Fruit fly (Drosophila melanogaster) whole organism, wandering third instar larva: Measurements from ENCODE around the gene CG13306.

Source experiments
- Abd-B ChIP-seq: fragments of >200 bp; optimal IDR thresholded peaks from 2 replicates; lab custom pipeline; 2017; ENCODE audit warnings: missing biosample characterization, missing genetic modification characterization
- CG32264 ChIP-seq: fragments of 200-800 bp; sonication (Bioruptor generic); optimal IDR thresholded peaks from 2 replicates; lab custom pipeline; 2016; ENCODE audit warnings: missing biosample characterization, missing genetic modification characterization
- CG9705 ChIP-seq: fragments of 200-800 bp; sonication (Bioruptor generic); optimal IDR thresholded peaks from 2 replicates; lab custom pipeline; 2018; ENCODE audit warnings: missing biosample characterization, mild to moderate bottlenecking, missing genetic modification characterization
- CrebA ChIP-seq: fragments of 200-800 bp; sonication (Bioruptor generic); optimal IDR thresholded peaks from 2 replicates; lab custom pipeline; 2016; ENCODE audit warnings: missing biosample characterization, mild to moderate bottlenecking, missing genetic modification characterization, borderline replicate concordance
- GATAd ChIP-seq: sonication (Bioruptor generic); optimal IDR thresholded peaks from 2 replicates; lab custom pipeline; 2016; ENCODE audit warnings: missing biosample characterization, missing genetic modification characterization
- HLH106 ChIP-seq: fragments of 200-800 bp; optimal IDR thresholded peaks from 3 replicates; lab custom pipeline; 2019; ENCODE audit warnings: missing biosample characterization, mild to moderate bottlenecking, missing genetic modification characterization, moderate library complexity
- Hnf4 ChIP-seq: fragments of 200-800 bp; sonication (Bioruptor generic); optimal IDR thresholded peaks from 2 replicates; lab custom pipeline; 2016; ENCODE audit warnings: missing biosample characterization, mild to moderate bottlenecking, missing genetic modification characterization
- Jra ChIP-seq: sonication (Bioruptor generic); optimal IDR thresholded peaks from 2 replicates; lab custom pipeline; 2016; ENCODE audit warnings: missing biosample characterization, missing genetic modification characterization
- Mio ChIP-seq: sonication (Bioruptor generic); optimal IDR thresholded peaks from 2 replicates; lab custom pipeline; 2016; ENCODE audit warnings: missing biosample characterization, missing genetic modification characterization
- N ChIP-seq: fragments of >200 bp; optimal IDR thresholded peaks from 2 replicates; lab custom pipeline; 2018; ENCODE audit warnings: missing biosample characterization, missing external identifiers, missing genetic modification characterization
- OdsH ChIP-seq: fragments of 200-800 bp; sonication (Bioruptor generic); optimal IDR thresholded peaks from 2 replicates; lab custom pipeline; 2016; ENCODE audit warnings: missing biosample characterization, mild to moderate bottlenecking, missing genetic modification characterization
- Rel ChIP-seq, 2 experiments: fragments of 200-800 bp; sonication (Bioruptor generic) in 1 of 2; optimal IDR thresholded peaks; 2 replicates in 1 of 2; 3 replicates in 1 of 2; lab custom pipeline; 2016 to 2019; ENCODE audit warnings: mild to moderate bottlenecking in 2 of 2, missing biosample characterization in 2 of 2, missing genetic modification characterization in 2 of 2, moderate library complexity in 1 of 2
- Sp1 ChIP-seq: fragments of 200-800 bp; sonication (Bioruptor generic); optimal IDR thresholded peaks from 3 replicates; lab custom pipeline; 2019; ENCODE audit warnings: missing biosample characterization, mild to moderate bottlenecking, missing genetic modification characterization, moderate library complexity
- Vsx2 ChIP-seq: fragments of 200-300, 225-300 bp; sonication (Bioruptor generic); optimal IDR thresholded peaks from 2 replicates; lab custom pipeline; 2018; ENCODE audit warnings: missing biosample characterization, missing genetic modification characterization; ENCODE audit not compliant: partially characterized antibody
- br ChIP-seq: fragments of 200-800 bp; sonication (Bioruptor generic); optimal IDR thresholded peaks from 2 replicates; lab custom pipeline; 2016; ENCODE audit warnings: missing biosample characterization, missing genetic modification characterization
- brk ChIP-seq: fragments of 200-800 bp; sonication (Bioruptor generic); optimal IDR thresholded peaks from 2 replicates; lab custom pipeline; 2016; ENCODE audit warnings: missing biosample characterization, mild to moderate bottlenecking, missing genetic modification characterization
- dl ChIP-seq, 2 experiments: fragments of 175-275, 200-275 bp in 1 of 2; fragments of 200-275 bp in 1 of 2; sonication (Bioruptor generic); optimal IDR thresholded peaks; lab custom pipeline; 2018; ENCODE audit warnings: mild to moderate bottlenecking in 2 of 2, missing biosample characterization in 2 of 2, missing genetic modification characterization in 2 of 2, moderate library complexity in 2 of 2; ENCODE audit not compliant: partially characterized antibody in 2 of 2, insufficient read depth in 1 of 2
- dsf ChIP-seq: sonication (Bioruptor generic); optimal IDR thresholded peaks from 2 replicates; lab custom pipeline; 2016; ENCODE audit warnings: missing biosample characterization, missing genetic modification characterization, borderline replicate concordance
- ey ChIP-seq: fragments of 200-800 bp; sonication (Bioruptor generic); optimal IDR thresholded peaks from 2 replicates; lab custom pipeline; 2016; ENCODE audit warnings: missing biosample characterization, missing genetic modification characterization
- foxo ChIP-seq, 2 experiments: fragments of 200-800 bp; sonication (Bioruptor generic); optimal IDR thresholded peaks; 2 replicates in 1 of 2; 3 replicates in 1 of 2; lab custom pipeline; 2016 to 2017; ENCODE audit warnings: missing biosample characterization in 2 of 2, missing genetic modification characterization in 2 of 2
- fru ChIP-seq: fragments of 200-800 bp; sonication (Bioruptor generic); optimal IDR thresholded peaks from 3 replicates; lab custom pipeline; 2016; ENCODE audit warnings: missing biosample characterization, mild to moderate bottlenecking, missing genetic modification characterization
- h ChIP-seq: fragments of 200-800 bp; sonication (Bioruptor generic); optimal IDR thresholded peaks from 3 replicates; lab custom pipeline; 2016; ENCODE audit warnings: missing biosample characterization, mild to moderate bottlenecking, missing genetic modification characterization
- pan ChIP-seq: fragments of >200 bp; optimal IDR thresholded peaks from 2 replicates; lab custom pipeline; 2017
- psq ChIP-seq: fragments of 200-800 bp; sonication (Bioruptor generic); optimal IDR thresholded peaks from 3 replicates; lab custom pipeline; 2017; ENCODE audit warnings: missing biosample characterization, mild to moderate bottlenecking, missing genetic modification characterization, moderate library complexity
- rgr ChIP-seq: fragments of 200-800 bp; sonication (Bioruptor generic); optimal IDR thresholded peaks from 3 replicates; lab custom pipeline; 2016; ENCODE audit warnings: missing biosample characterization, mild to moderate bottlenecking, missing genetic modification characterization
- sage ChIP-seq: fragments of 200-800 bp; sonication (Bioruptor generic); optimal IDR thresholded peaks from 2 replicates; lab custom pipeline; 2016; ENCODE audit warnings: missing biosample characterization, mild to moderate bottlenecking, missing genetic modification characterization
- tai ChIP-seq: sonication (Bioruptor generic); optimal IDR thresholded peaks from 2 replicates; lab custom pipeline; 2016; ENCODE audit warnings: missing biosample characterization, missing genetic modification characterization
- woc ChIP-seq: sonication (Bioruptor generic); optimal IDR thresholded peaks from 2 replicates; lab custom pipeline; 2016; ENCODE audit warnings: missing biosample characterization, mild to moderate bottlenecking, missing genetic modification characterization

Gene CG13306

DNA sequence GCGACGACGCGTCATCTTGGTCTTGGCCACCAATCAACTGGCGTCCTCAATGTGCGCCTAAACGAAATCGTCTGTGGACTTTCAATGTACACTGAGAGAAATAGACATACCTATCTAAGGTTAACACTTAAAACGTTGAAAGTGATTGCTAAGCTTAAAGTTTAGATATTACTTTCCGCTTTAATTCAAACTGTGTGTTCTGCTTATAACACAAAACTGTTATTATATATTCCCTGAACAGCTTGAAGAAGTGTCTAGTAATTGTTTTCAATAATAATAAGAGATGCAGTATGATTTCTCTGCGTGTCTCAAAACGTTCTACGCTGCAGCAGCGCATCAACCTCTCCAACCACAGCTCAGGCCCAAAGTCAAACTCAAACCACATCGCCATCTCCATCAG, 32.5 kb upstream of the CG13306 start:
- TF ChIP-seq h (GFP tag; lab: Kevin White, UChicago) (peak; percentile 9), Mio (no peak)
- TF ChIP-seq, all 38 proteins: peak for 1

DNA sequence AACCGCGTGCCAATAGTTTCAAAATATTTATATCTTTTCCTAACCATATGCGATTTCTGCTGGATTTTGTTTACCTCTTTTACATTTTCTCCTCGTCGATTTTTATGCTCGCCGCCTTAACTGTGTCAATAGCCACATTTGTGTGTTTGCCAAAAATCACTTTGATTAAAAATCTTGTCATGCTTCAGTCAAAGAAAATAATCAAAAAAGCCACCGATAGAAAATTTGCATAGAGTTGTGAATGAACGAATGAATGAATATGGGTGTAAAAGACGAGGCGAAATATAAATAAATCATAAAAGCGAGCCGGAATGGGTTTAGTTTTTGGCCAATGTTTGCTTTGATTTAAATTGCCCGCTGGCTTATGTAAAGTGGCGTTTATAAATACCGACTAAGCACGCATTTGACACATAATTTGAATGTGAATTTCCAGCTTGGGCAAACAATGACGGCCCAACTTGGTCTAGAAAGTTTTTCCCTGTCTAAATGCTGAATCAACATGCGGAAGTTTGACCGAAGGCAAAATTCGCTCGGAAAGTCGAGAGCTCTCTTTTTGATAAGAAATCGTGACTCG, 31.3 kb upstream of the CG13306 start:
- TF ChIP-seq dsf (GFP tag; lab: Kevin White, UChicago) (no peak), Jra (GFP tag; lab: Kevin White, UChicago) (no peak), Abd-B (GFP tag; lab: Kevin White, UChicago) (no peak), Rel (GFP tag; optimal IDR thresholded peaks at IDR 0.05; lab: Kevin White, UChicago) (no peak), Rel (tag; optimal IDR thresholded peaks at IDR 0.05; lab: Kevin White, UChicago) (no peak), foxo (GFP tag; optimal IDR thresholded peaks at IDR 0.05; lab: Kevin White, UChicago) (no peak), CG9705 (GFP tag; lab: Kevin White, UChicago) (no peak), GATAd (GFP tag; lab: Kevin White, UChicago) (no peak)
- TF ChIP-seq, all 38 proteins: peak for 0

DNA sequence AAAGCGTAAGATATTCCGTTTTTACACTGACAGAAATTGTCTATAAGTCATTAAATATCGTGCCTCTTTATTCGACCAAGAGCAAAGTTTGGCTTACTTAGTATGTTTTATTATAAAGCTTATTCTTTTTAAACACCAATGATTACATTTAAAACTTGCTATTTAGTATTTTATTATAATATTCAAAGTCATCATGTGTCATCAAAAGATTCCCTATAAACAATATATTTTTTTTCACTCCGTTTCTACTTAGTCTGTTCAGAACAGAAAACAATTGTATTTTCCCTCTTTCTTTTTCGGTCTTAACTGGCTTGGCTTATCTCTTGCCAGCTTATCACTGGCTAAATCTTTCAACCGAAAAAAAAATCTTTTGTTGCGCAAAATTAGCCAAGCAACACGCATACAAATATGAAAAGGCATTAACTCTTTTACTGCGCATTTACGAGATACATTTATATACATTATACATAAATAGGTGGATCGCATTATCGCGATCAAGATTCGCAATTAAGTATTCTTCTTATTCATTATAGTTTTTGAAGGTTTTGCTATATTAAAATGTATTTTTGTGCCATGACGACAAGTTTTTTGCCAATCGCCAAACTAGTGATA, 27.9 kb upstream of the CG13306 start:
- TF ChIP-seq woc (no peak), ey (GFP tag; lab: Kevin White, UChicago) (peak; percentile 1), HLH106 (tag; lab: Kevin White, UChicago) (peak; percentile 24), dsf (GFP tag; lab: Kevin White, UChicago) (no peak), brk (GFP tag; lab: Kevin White, UChicago) (peak; percentile 31), N (GFP tag; lab: Kevin White, UChicago) (no peak), Vsx2 (GFP tag; lab: Kevin White, UChicago) (peak; percentile 64), foxo (GFP tag; optimal IDR thresholded peaks at IDR 0.05; lab: Kevin White, UChicago) (peak in 1 of 2 experiments; percentile 4), Rel (GFP tag; optimal IDR thresholded peaks at IDR 0.05; lab: Kevin White, UChicago) (no peak), Rel (tag; optimal IDR thresholded peaks at IDR 0.05; lab: Kevin White, UChicago) (peak; percentile 96), tai (GFP tag; lab: Kevin White, UChicago) (no peak), rgr (GFP tag; lab: Kevin White, UChicago) (peak; percentile 13), h (GFP tag; lab: Kevin White, UChicago) (peak; percentile 3), OdsH (GFP tag; lab: Kevin White, UChicago) (peak; percentile 16), psq (GFP tag; lab: Kevin White, UChicago) (peak; percentile 24), sage (GFP tag; lab: Kevin White, UChicago) (peak; percentile 23)
- TF ChIP-seq, all 38 proteins: peak for 11

DNA sequence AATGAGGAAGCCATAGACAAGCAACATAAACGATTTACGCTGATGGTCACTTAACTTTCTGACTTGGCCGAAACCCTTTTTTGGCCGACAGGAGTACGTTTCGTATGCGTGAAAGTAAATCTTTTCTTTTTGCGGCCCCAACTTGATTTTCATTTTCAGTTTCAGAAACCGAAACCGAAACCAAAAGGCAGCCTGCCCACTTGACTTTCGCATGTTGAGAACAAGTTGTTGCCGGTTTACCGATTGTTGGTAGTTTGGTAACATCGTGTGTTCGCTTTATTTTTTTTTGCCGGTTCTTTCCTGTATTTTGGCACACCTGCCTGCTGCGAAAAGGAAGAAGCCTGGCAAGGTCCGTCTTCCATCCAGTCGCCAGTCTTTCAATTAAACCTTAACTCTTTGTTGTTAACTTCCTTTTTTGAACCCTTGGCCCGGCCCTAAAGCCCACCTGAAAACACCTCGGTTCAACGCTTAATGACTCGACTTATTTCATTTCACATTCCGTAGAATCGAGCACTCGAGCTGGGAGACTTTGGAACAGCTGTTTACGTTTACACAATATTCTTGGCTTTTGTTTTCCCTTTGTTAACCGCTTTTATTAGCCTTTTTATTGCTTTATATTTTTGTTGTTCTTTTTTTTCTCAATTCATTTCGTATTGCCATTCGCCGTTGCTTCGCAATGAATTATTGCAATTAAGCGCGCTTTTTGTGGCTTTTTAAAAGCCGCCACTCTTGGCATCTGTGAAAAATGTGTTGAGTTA, 25.6 kb upstream of the CG13306 start:
- TF ChIP-seq Vsx2 (GFP tag; lab: Kevin White, UChicago) (peak; percentile 5), br (GFP tag; lab: Kevin White, UChicago) (peak; percentile 10), Rel (GFP tag; optimal IDR thresholded peaks at IDR 0.05; lab: Kevin White, UChicago) (no peak), Rel (tag; optimal IDR thresholded peaks at IDR 0.05; lab: Kevin White, UChicago) (peak; percentile 2), CrebA (GFP tag; lab: Kevin White, UChicago) (peak; percentile 49), rgr (GFP tag; lab: Kevin White, UChicago) (peak; percentile 25), Sp1 (GFP tag; lab: Kevin White, UChicago) (peak; percentile 44), pan (no peak), Abd-B (GFP tag; lab: Kevin White, UChicago) (no peak), fru (GFP tag; lab: Kevin White, UChicago) (peak; percentile 40), psq (GFP tag; lab: Kevin White, UChicago) (peak; percentile 74), Hnf4 (GFP tag; lab: Kevin White, UChicago) (peak; percentile 10), dl (GFP tag; optimal IDR thresholded peaks at IDR 0.05; lab: Kevin White, UChicago; ENCODE audit: insufficient read depth in 1 of 2, partially characterized antibody in 2 of 2) (no peak), CG32264 (GFP tag; lab: Kevin White, UChicago) (no peak)
